Fruit fly (Drosophila melanogaster) whole organism, prepupa: ENCODE results near the gene Mcm6.

ENCODE experiments used
- CG10631 ChIP-seq: fragments of 200-800 bp; sonication (Bioruptor generic); optimal IDR thresholded peaks from 2 replicates; lab custom pipeline; 2016; ENCODE audit warnings: missing biosample characterization, missing genetic modification characterization
- CG10669 ChIP-seq: fragments of 200-800 bp; sonication (Bioruptor generic); optimal IDR thresholded peaks from 3 replicates; lab custom pipeline; 2018; ENCODE audit warnings: missing biosample characterization, mild to moderate bottlenecking, missing genetic modification characterization, moderate library complexity
- CG11294 ChIP-seq: fragments of 200-800 bp; sonication (Bioruptor generic); IDR thresholded peaks from 2 replicates; pipeline ENCODE4 v1.3.6; 2022; ENCODE audit warnings: missing biosample characterization, missing genetic modification characterization
- CG11762 ChIP-seq: fragments of 200-800 bp; sonication (Bioruptor generic); optimal IDR thresholded peaks from 3 replicates; lab custom pipeline; 2016; ENCODE audit warnings: missing biosample characterization, missing genetic modification characterization; ENCODE audit not compliant: insufficient read depth
- CG11902 ChIP-seq: fragments of 200-800 bp; sonication (Bioruptor generic); optimal IDR thresholded peaks from 3 replicates; lab custom pipeline; 2016; ENCODE audit warnings: missing biosample characterization, missing genetic modification characterization
- CG15336 ChIP-seq: fragments of 200-800 bp; sonication (Bioruptor generic); IDR thresholded peaks from 2 replicates; pipeline ENCODE4 v1.3.6; 2022; ENCODE audit warnings: missing biosample characterization, missing genetic modification characterization
- CG1621 ChIP-seq: fragments of 200-800 bp; sonication (Bioruptor generic); optimal IDR thresholded peaks from 3 replicates; lab custom pipeline; 2018; ENCODE audit warnings: missing biosample characterization, mild to moderate bottlenecking, missing genetic modification characterization
- CG16779 ChIP-seq: fragments of 200-800 bp; sonication (Bioruptor generic); optimal IDR thresholded peaks from 3 replicates; lab custom pipeline; 2017; ENCODE audit warnings: missing biosample characterization, mild to moderate bottlenecking, missing genetic modification characterization
- CG3032 ChIP-seq: fragments of 200-800 bp; optimal IDR thresholded peaks from 2 replicates; lab custom pipeline; 2019; ENCODE audit warnings: missing biosample characterization, mild to moderate bottlenecking, missing genetic modification characterization, moderate library complexity
- CG31627 ChIP-seq: fragments of 200-800 bp; sonication (Bioruptor generic); optimal IDR thresholded peaks from 3 replicates; lab custom pipeline; 2016; ENCODE audit warnings: missing biosample characterization, missing genetic modification characterization
- CG32006 ChIP-seq: fragments of 200-800 bp; sonication (Bioruptor generic); optimal IDR thresholded peaks from 3 replicates; lab custom pipeline; 2017; ENCODE audit warnings: missing biosample characterization, mild to moderate bottlenecking, missing genetic modification characterization
- CG34406 ChIP-seq: fragments of 200-800 bp; sonication (Bioruptor generic); optimal IDR thresholded peaks from 3 replicates; lab custom pipeline; 2016; ENCODE audit warnings: missing biosample characterization, missing genetic modification characterization
- CG3919 ChIP-seq: fragments of 200-800 bp; sonication (Bioruptor generic); optimal IDR thresholded peaks from 3 replicates; lab custom pipeline; 2016; ENCODE audit warnings: missing biosample characterization, missing genetic modification characterization
- CG4318 ChIP-seq: fragments of 200-800 bp; sonication (Bioruptor generic); optimal IDR thresholded peaks from 3 replicates; lab custom pipeline; 2017; ENCODE audit warnings: missing biosample characterization, mild to moderate bottlenecking, missing genetic modification characterization
- CG6163 ChIP-seq: fragments of 200-800 bp; sonication (Bioruptor generic); IDR thresholded peaks from 3 replicates; pipeline ENCODE4 v1.3.6; 2022; ENCODE audit warnings: missing biosample characterization, missing genetic modification characterization
- CG6276 ChIP-seq: fragments of 200-800 bp; sonication (Bioruptor generic); optimal IDR thresholded peaks from 2 replicates; lab custom pipeline; 2017; ENCODE audit warnings: missing biosample characterization, mild to moderate bottlenecking, missing genetic modification characterization
- CG6792 ChIP-seq: fragments of 200-800 bp; sonication (Bioruptor generic); optimal IDR thresholded peaks from 3 replicates; lab custom pipeline; 2016; ENCODE audit warnings: missing biosample characterization, missing genetic modification characterization
- CG6808 ChIP-seq: fragments of 200-800 bp; sonication (Bioruptor generic); optimal IDR thresholded peaks from 3 replicates; lab custom pipeline; 2017; ENCODE audit warnings: missing biosample characterization, missing genetic modification characterization, mild to moderate bottlenecking, moderate library complexity, missing genetic modification reagents
- CG6854 ChIP-seq: fragments of 200-800 bp; sonication (Bioruptor generic); optimal IDR thresholded peaks from 2 replicates; lab custom pipeline; 2017; ENCODE audit warnings: missing biosample characterization, mild to moderate bottlenecking, missing genetic modification characterization
- CG7368 ChIP-seq: fragments of 200-800 bp; sonication (Bioruptor generic); optimal IDR thresholded peaks from 3 replicates; lab custom pipeline; 2016; ENCODE audit warnings: missing biosample characterization, missing genetic modification characterization
- CG8119 ChIP-seq: fragments of 200-800 bp; sonication (Bioruptor generic); IDR thresholded peaks from 3 replicates; pipeline ENCODE4 v1.3.6; 2022; ENCODE audit warnings: missing biosample characterization, missing genetic modification characterization
- CG8632 ChIP-seq: fragments of 200-800 bp; sonication (Bioruptor generic); optimal IDR thresholded peaks from 3 replicates; lab custom pipeline; 2016; ENCODE audit warnings: missing biosample characterization, missing genetic modification characterization
- Eip78C ChIP-seq: fragments of 200-800 bp; sonication (Bioruptor generic); peaks from one replicate; lab custom pipeline; 2016; ENCODE audit warnings: missing biosample characterization, missing genetic modification characterization
- Eip93F ChIP-seq: fragments of 200-800 bp; sonication (Bioruptor generic); optimal IDR thresholded peaks from 2 replicates; lab custom pipeline; 2016; ENCODE audit warnings: missing biosample characterization, mild to moderate bottlenecking, missing genetic modification characterization
- Ets96B ChIP-seq: fragments of 200-800 bp; optimal IDR thresholded peaks from 2 replicates; lab custom pipeline; 2019; ENCODE audit warnings: missing biosample characterization, mild to moderate bottlenecking, missing genetic modification characterization, moderate library complexity
- Gug ChIP-seq: fragments of 200-800 bp; sonication (Bioruptor generic); IDR thresholded peaks from 2 replicates; pipeline ENCODE4 v1.3.6; 2022; ENCODE audit warnings: missing biosample characterization, missing genetic modification characterization
- Hr39 ChIP-seq: fragments of 200-800 bp; sonication (Bioruptor generic); optimal IDR thresholded peaks from 2 replicates; lab custom pipeline; 2016; ENCODE audit warnings: missing biosample characterization, missing genetic modification characterization
- Hr4 ChIP-seq: fragments of 200-800 bp; sonication (Bioruptor generic); optimal IDR thresholded peaks from 3 replicates; lab custom pipeline; 2016; ENCODE audit warnings: missing biosample characterization, missing genetic modification characterization
- Lpt ChIP-seq: fragments of 200-800 bp; sonication (Bioruptor generic); optimal IDR thresholded peaks from 3 replicates; lab custom pipeline; 2016; ENCODE audit warnings: missing biosample characterization, missing genetic modification characterization
- Met ChIP-seq: fragments of 200-800 bp; sonication (Bioruptor generic); optimal IDR thresholded peaks from 3 replicates; lab custom pipeline; 2016; ENCODE audit warnings: missing biosample characterization, missing genetic modification characterization
- OdsH ChIP-seq: fragments of 200-800 bp; sonication (Bioruptor generic); optimal IDR thresholded peaks from 3 replicates; lab custom pipeline; 2016; ENCODE audit warnings: missing biosample characterization, missing genetic modification characterization
- Smox ChIP-seq: fragments of 200-800 bp; sonication (Bioruptor generic); optimal IDR thresholded peaks from 3 replicates; lab custom pipeline; 2016; ENCODE audit warnings: missing biosample characterization, missing genetic modification characterization
- Sox102F ChIP-seq: fragments of 200-800 bp; sonication (Bioruptor generic); optimal IDR thresholded peaks from 2 replicates; lab custom pipeline; 2016; ENCODE audit warnings: missing biosample characterization, mild to moderate bottlenecking, missing genetic modification characterization
- Sox14 ChIP-seq: fragments of 200-800 bp; sonication (Bioruptor generic); optimal IDR thresholded peaks from 3 replicates; lab custom pipeline; 2016; ENCODE audit warnings: missing biosample characterization, missing genetic modification characterization
- Sox15 ChIP-seq: fragments of 200-800 bp; sonication (Bioruptor generic); optimal IDR thresholded peaks from 3 replicates; lab custom pipeline; 2016; ENCODE audit warnings: missing biosample characterization, missing genetic modification characterization
- achi ChIP-seq: fragments of 200-800 bp; sonication (Bioruptor generic); optimal IDR thresholded peaks from 3 replicates; lab custom pipeline; 2016; ENCODE audit warnings: missing biosample characterization, missing genetic modification characterization
- acj6 ChIP-seq: fragments of 200-800 bp; sonication (Bioruptor generic); optimal IDR thresholded peaks from 3 replicates; lab custom pipeline; 2016; ENCODE audit warnings: missing biosample characterization, missing genetic modification characterization
- dac ChIP-seq: fragments of 200-800 bp; sonication (Bioruptor generic); optimal IDR thresholded peaks from 2 replicates; lab custom pipeline; 2017; ENCODE audit warnings: missing biosample characterization, mild to moderate bottlenecking, missing genetic modification characterization
- esn ChIP-seq: fragments of 200-800 bp; sonication (Bioruptor generic); optimal IDR thresholded peaks from 2 replicates; lab custom pipeline; 2016; ENCODE audit warnings: missing biosample characterization, mild to moderate bottlenecking, missing genetic modification characterization, moderate library complexity
- fd59A ChIP-seq: fragments of 200-800 bp; sonication (Bioruptor generic); optimal IDR thresholded peaks from 2 replicates; lab custom pipeline; 2017; ENCODE audit warnings: missing biosample characterization, mild to moderate bottlenecking, missing genetic modification characterization, missing genetic modification reagents
- fkh ChIP-seq: fragments of 200-800 bp; sonication (Bioruptor generic); optimal IDR thresholded peaks from 3 replicates; lab custom pipeline; 2017; ENCODE audit warnings: missing biosample characterization, mild to moderate bottlenecking, missing genetic modification characterization, moderate library complexity
- net ChIP-seq: fragments of 200-800 bp; sonication (Bioruptor generic); optimal IDR thresholded peaks from 3 replicates; lab custom pipeline; 2016; ENCODE audit warnings: missing biosample characterization, missing genetic modification characterization
- pdm3 ChIP-seq: fragments of 200-800 bp; sonication (Bioruptor generic); optimal IDR thresholded peaks from 3 replicates; lab custom pipeline; 2016; ENCODE audit warnings: missing biosample characterization, missing genetic modification characterization
- salr ChIP-seq, 2 experiments: fragments of 200-800 bp; sonication (Bioruptor generic); optimal IDR thresholded peaks; 3 replicates each; lab custom pipeline; 2016 to 2018; ENCODE audit warnings: missing biosample characterization in 2 of 2, missing genetic modification characterization in 2 of 2, mild to moderate bottlenecking in 1 of 2
- ss ChIP-seq, 2 experiments: fragments of 200-800 bp; sonication (Bioruptor generic); optimal IDR thresholded peaks; 2 replicates in 1 of 2; 3 replicates in 1 of 2; lab custom pipeline; 2017 to 2018; ENCODE audit warnings: mild to moderate bottlenecking in 2 of 2, missing biosample characterization in 2 of 2, missing genetic modification characterization in 2 of 2, moderate library complexity in 1 of 2
- svp ChIP-seq: fragments of 200-800 bp; sonication (Bioruptor generic); peaks from one replicate; lab custom pipeline; 2016; ENCODE audit warnings: missing biosample characterization, missing genetic modification characterization
- vri ChIP-seq: fragments of 200-800 bp; sonication (Bioruptor generic); optimal IDR thresholded peaks from 3 replicates; lab custom pipeline; 2016; ENCODE audit warnings: missing biosample characterization, mild to moderate bottlenecking, missing genetic modification characterization

Gene Mcm6

DNA sequence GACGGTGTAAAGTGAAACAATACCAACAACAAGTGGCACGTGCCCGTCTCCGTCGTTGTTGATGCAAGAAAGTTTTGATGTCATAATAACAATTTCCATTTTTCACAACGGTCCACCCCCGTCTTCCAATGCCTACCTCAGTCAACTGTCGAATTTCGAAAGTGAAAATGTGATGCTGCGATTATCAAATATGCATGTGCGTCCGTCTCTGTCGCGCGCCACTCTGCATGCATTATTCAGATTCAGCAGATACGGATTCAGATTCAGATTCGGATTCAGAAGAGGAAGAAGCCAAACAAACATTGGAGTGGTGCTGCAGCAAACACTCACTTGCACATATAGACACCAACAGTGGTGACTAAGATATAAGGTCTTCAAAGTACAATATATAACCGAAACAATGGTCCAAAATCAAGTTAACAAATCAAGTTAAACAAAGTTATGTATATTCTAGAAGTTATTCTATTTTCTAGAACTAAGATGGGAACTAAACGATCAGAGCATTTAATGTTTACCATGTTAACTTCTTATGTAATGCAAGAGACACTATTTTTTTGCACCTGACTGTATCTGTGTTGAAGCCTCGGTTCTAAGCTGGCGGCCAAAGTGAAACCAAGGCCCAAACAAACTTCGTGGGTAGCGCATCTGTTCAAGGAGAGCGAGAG, 31.5 kb upstream of the Mcm6 start (continued):
- TF ChIP-seq net (GFP tag; lab: Kevin White, UChicago), result peak; percentile 30
- peak; percentile 35 for TF ChIP-seq CG6808 (GFP tag; lab: Kevin White, UChicago)
- TF ChIP-seq CG16779 (tag; lab: Kevin White, UChicago), result no peak
- TF ChIP-seq Sox102F (GFP tag; lab: Kevin White, UChicago), result peak; percentile 56
- TF ChIP-seq fkh (GFP tag; lab: Kevin White, UChicago), result no peak
- peak; percentile 61 for TF ChIP-seq Met
- TF ChIP-seq CG3032, result peak; percentile 35
- peak; percentile 32 for TF ChIP-seq CG31627 (GFP tag; lab: Kevin White, UChicago)
- TF ChIP-seq Ets96B (tag; lab: Kevin White, UChicago), result peak; percentile 57
- TF ChIP-seq CG6792 (GFP tag; lab: Kevin White, UChicago), result peak; percentile 55
- no peak for TF ChIP-seq Lpt (GFP tag; lab: Kevin White, UChicago)
- 0 out of 2 replicates have a peak, but pooled peaks have one; percentile 39 for TF ChIP-seq Gug
- TF ChIP-seq Sox14 (GFP tag; lab: Kevin White, UChicago), result peak; percentile 50

DNA sequence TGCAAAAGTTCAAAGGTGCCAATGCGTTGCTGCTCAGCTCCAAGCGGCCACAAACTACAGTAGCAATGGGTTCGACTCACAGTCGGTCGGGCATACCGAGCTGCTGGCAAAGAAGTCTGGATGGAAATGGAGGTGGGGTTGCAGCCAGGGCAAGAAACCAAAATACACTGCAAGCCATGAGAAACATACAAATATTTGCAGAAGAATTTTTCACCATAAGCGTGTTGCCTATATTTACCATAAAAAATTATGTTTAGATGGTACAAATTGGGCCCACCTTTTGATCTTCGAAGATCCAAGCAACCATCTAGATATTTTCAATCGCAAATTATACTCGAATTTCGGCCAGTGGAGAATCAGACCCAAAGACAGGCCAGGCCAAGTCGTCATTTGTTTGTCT, 27.3 kb upstream of the Mcm6 start:
- TF ChIP-seq acj6 (GFP tag; lab: Kevin White, UChicago), result peak; percentile 26
- TF ChIP-seq Eip78C (GFP tag; lab: Kevin White, UChicago), result peak; percentile 73
- TF ChIP-seq CG11294 (GFP tag; lab: Robert Waterston, UW), result no peak
- TF ChIP-seq CG32006, result peak; percentile 37
- TF ChIP-seq CG11902 (GFP tag; lab: Kevin White, UChicago), result no peak
- TF ChIP-seq CG7368 (GFP tag; lab: Kevin White, UChicago), result no peak
- TF ChIP-seq CG34406 (GFP tag; lab: Kevin White, UChicago), result no peak
- TF ChIP-seq Sox14 (GFP tag; lab: Kevin White, UChicago), result peak; percentile 18
- TF ChIP-seq Hr4 (GFP tag; lab: Kevin White, UChicago), result peak; percentile 13
- TF ChIP-seq Lpt (GFP tag; lab: Kevin White, UChicago), result peak; percentile 9
- no peak for TF ChIP-seq CG4318 (GFP tag; lab: Kevin White, UChicago)
- no peak for TF ChIP-seq Hr39 (GFP tag; lab: Kevin White, UChicago)
- no peak for TF ChIP-seq Eip93F (GFP tag; lab: Kevin White, UChicago)
- TF ChIP-seq CG6808 (GFP tag; lab: Kevin White, UChicago), result no peak
- no peak for TF ChIP-seq vri (GFP tag; lab: Kevin White, UChicago)
- TF ChIP-seq CG31627 (GFP tag; lab: Kevin White, UChicago), result peak; percentile 13
- TF ChIP-seq CG3919 (GFP tag; lab: Kevin White, UChicago), result peak; percentile 9
- peak in 1 of 2 experiments; percentile 21 for TF ChIP-seq ss (GFP tag; optimal IDR thresholded peaks at IDR 0.05; lab: Kevin White, UChicago)
- TF ChIP-seq CG10669 (GFP tag; lab: Kevin White, UChicago), result no peak
- no peak for TF ChIP-seq CG16779 (tag; lab: Kevin White, UChicago)
- TF ChIP-seq OdsH (GFP tag; lab: Kevin White, UChicago), result peak; percentile 4
- no peak for TF ChIP-seq dac (GFP tag; lab: Kevin White, UChicago)
- TF ChIP-seq CG1621 (tag; lab: Kevin White, UChicago), result no peak
- TF ChIP-seq Smox, result peak; percentile 24
- peak; percentile 10 for TF ChIP-seq CG3032
- peak; percentile 3 for TF ChIP-seq Ets96B (tag; lab: Kevin White, UChicago)
- TF ChIP-seq Gug, result no peak
- TF ChIP-seq CG15336 (GFP tag; lab: Robert Waterston, UW), result peak; percentile 42; the same call in 1 of the 2 replicates
- TF ChIP-seq achi, result peak; percentile 31
- 0 out of 3 replicates have a peak, but pooled peaks have one; percentile 28 for TF ChIP-seq CG6163 (GFP tag; lab: Robert Waterston, UW)
- peak; percentile 25 for TF ChIP-seq CG10631 (GFP tag; lab: Kevin White, UChicago)
- TF ChIP-seq salr (GFP tag; optimal IDR thresholded peaks at IDR 0.05; lab: Kevin White, UChicago), result peak in 1 of 2 experiments; percentile 6
- no peak for TF ChIP-seq Sox15 (GFP tag; lab: Kevin White, UChicago)
- TF ChIP-seq CG8632, result no peak
- no peak for TF ChIP-seq CG6276
- TF ChIP-seq fd59A (GFP tag; lab: Kevin White, UChicago), result no peak
- no peak for TF ChIP-seq Met
- TF ChIP-seq CG6792 (GFP tag; lab: Kevin White, UChicago), result peak; percentile 5
- TF ChIP-seq esn (GFP tag; lab: Kevin White, UChicago), result peak; percentile 12
- TF ChIP-seq CG8119 (GFP tag; lab: Robert Waterston, UW), result peak; percentile 26; the same call in 1 of the 3 replicates
- no peak for TF ChIP-seq CG11762 (GFP tag; lab: Kevin White, UChicago)
- peak; percentile 64 for TF ChIP-seq svp (GFP tag; lab: Kevin White, UChicago)
- no peak for TF ChIP-seq pdm3
- TF ChIP-seq CG6854 (GFP tag; lab: Kevin White, UChicago), result no peak
